Fruit fly (Drosophila melanogaster): ENCODE results near the gene Sptr.

- TF ChIP-seq CG8478 (optimal IDR thresholded peaks at IDR 0.05), result no peak
- TF ChIP-seq CTCF (optimal IDR thresholded peaks at IDR 0.05), result no peak
Observed at dm6 chrX:8450214-8450904, 13.9 kb downstream of the Sptr start.
